Fruit fly (Drosophila melanogaster): ENCODE results near the gene CG14109.

The CG14109 gene

DNA sequence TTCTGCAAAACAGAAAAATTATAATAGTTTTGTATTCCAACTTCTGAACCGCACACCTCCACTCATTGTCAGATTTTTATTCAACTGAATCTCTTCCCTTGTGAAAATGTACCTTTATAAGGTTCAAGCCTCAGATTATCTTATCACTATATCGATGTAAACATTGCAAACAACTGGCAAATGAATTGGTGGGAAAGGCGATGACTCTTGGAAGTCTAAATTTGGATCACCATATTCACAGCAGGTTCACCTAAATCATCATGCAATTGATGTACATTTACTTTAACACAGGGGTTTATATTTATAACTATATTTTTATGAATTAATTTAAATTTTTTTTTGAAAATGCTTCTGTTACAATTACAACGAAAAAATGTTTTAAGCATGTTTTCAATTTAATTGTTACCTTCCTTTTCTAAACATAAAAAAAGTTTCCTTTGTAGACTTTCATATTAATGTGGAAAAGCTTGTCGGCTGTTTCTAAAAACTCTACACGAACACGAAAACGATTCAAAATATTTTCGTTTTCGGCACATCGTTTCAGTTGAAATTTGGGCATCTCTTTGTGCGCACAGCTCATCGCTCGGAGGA lies at the start of gene CG14109, which contains the start of gene CG10140:
Gene CG14109 (plus strand): TSS at position 541 of the 591 bp plus-strand sequence.
Gene CG10140 (minus strand): TSS at position 101 of the 591 bp plus-strand sequence.
- TF ChIP-seq salr (GFP tag; optimal IDR thresholded peaks at IDR 0.05) (no peak), CG3919 (GFP tag; optimal IDR thresholded peaks at IDR 0.05) (no peak), achi (GFP tag; optimal IDR thresholded peaks at IDR 0.05) (no peak), CG8632 (GFP tag; optimal IDR thresholded peaks at IDR 0.05) (no peak), fd59A (GFP tag; optimal IDR thresholded peaks at IDR 0.05) (no peak), CG6808 (GFP tag; optimal IDR thresholded peaks at IDR 0.05) (no peak), Hr38 (GFP tag; optimal IDR thresholded peaks at IDR 0.05) (no peak), CG10669 (GFP tag; optimal IDR thresholded peaks at IDR 0.05) (no peak), Blimp-1 (GFP tag; optimal IDR thresholded peaks at IDR 0.05) (no peak), CG32006 (GFP tag; optimal IDR thresholded peaks at IDR 0.05) (no peak), dac (GFP tag; optimal IDR thresholded peaks at IDR 0.05) (no peak), CG6276 (GFP tag; optimal IDR thresholded peaks at IDR 0.05) (no peak), spab (GFP tag; optimal IDR thresholded peaks at IDR 0.05) (no peak), CG11762 (GFP tag; optimal IDR thresholded peaks at IDR 0.05; ENCODE audit: insufficient read depth) (no peak), CG4318 (GFP tag; optimal IDR thresholded peaks at IDR 0.05) (no peak), Met (GFP tag; optimal IDR thresholded peaks at IDR 0.05) (no peak), Eip78C (GFP tag) (no peak), lz (GFP tag; optimal IDR thresholded peaks at IDR 0.05) (no peak), Hr39 (GFP tag; optimal IDR thresholded peaks at IDR 0.05) (no peak)

DNA sequence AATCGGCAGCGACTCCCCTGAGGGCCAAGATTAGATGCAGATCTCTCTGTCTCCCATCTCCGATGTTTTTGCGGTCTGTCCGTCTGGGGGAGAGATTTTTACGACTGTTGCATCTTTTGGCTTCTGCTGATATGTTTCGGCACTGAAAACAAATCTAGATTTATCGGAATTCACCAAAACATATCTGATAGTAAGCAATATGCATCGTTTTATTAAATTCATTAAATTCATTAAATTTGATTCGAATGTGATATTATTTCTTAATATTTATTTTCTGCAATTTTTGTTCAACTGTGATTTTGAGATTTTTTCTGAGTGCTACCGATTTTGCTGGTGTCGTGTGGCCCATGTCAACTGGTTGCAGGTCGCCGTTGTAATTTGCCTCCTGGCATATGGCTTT lies 47.2 kb upstream of the CG14109 start:
- TF ChIP-seq eg (GFP tag; IDR thresholded peaks at IDR 0.05) (no peak), CG6792 (GFP tag; optimal IDR thresholded peaks at IDR 0.05) (peak; percentile 46), esn (GFP tag; optimal IDR thresholded peaks at IDR 0.05) (no peak), CG6808 (GFP tag; optimal IDR thresholded peaks at IDR 0.05) (peak; percentile 28), Smox (GFP tag; optimal IDR thresholded peaks at IDR 0.05) (peak; percentile 19), lz (GFP tag; optimal IDR thresholded peaks at IDR 0.05) (peak; percentile 42), CG10631 (GFP tag; optimal IDR thresholded peaks at IDR 0.05) (no peak), CG6854 (GFP tag; optimal IDR thresholded peaks at IDR 0.05) (peak; percentile 19), Eip78C (GFP tag) (peak; percentile 88), CG34406 (GFP tag; optimal IDR thresholded peaks at IDR 0.05) (peak; percentile 59), ss (GFP tag; optimal IDR thresholded peaks at IDR 0.05) (no peak), CG9139 (GFP tag; optimal IDR thresholded peaks at IDR 0.05) (no peak), spab (GFP tag; optimal IDR thresholded peaks at IDR 0.05) (peak; percentile 9), acj6 (GFP tag; optimal IDR thresholded peaks at IDR 0.05) (peak; percentile 30), achi (GFP tag; optimal IDR thresholded peaks at IDR 0.05) (peak; percentile 29), CG8319 (GFP tag; optimal IDR thresholded peaks at IDR 0.05) (peak; percentile 21), CG11902 (GFP tag; optimal IDR thresholded peaks at IDR 0.05) (peak; percentile 37), Sox15 (GFP tag; optimal IDR thresholded peaks at IDR 0.05) (no peak), CG31627 (GFP tag; optimal IDR thresholded peaks at IDR 0.05) (peak; percentile 21), Blimp-1 (GFP tag; optimal IDR thresholded peaks at IDR 0.05) (peak; percentile 11), topi (GFP tag; optimal IDR thresholded peaks at IDR 0.05) (peak; percentile 58), svp (GFP tag) (peak; percentile 74), cyc (GFP tag; optimal IDR thresholded peaks at IDR 0.05) (peak; percentile 55), CG8632 (GFP tag; optimal IDR thresholded peaks at IDR 0.05) (peak; percentile 51)

DNA sequence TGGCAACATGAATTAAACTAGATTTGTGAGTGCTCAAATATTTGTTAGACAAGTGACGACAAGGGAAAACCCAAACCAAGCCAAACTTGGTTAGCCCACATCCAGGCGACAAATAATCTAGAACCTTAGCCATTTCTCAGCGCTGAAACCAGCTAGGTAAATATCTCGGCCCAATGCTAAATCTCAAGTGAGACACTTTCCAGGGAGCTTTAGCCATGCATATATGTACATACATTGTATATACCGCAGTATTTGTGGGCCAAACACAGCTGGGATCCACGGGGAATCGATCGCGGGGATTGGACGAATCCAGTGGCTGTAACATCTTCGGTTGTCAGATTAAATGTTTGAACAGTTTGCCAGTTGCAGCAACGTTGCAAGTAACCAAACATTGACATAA lies 43.1 kb upstream of the CG14109 start:
- TF ChIP-seq fkh (GFP tag; optimal IDR thresholded peaks at IDR 0.05), result peak; percentile 72
- no peak for TF ChIP-seq Sox14 (GFP tag; optimal IDR thresholded peaks at IDR 0.05)
